Worm (Caenorhabditis elegans) whole organism, young adult: ENCODE data around the gene ZK945.4.

Experiments
- C06A6.2 ChIP-seq: fragments of 200-800 bp; sonication (Bioruptor generic); conservative IDR thresholded peaks from 2 replicates; pipeline ENCODE4 v1.3.6; 2022; ENCODE audit warnings: missing genetic modification characterization, missing compliant biosample characterization
- F52B5.7 ChIP-seq: sonication (generic microtip); optimal IDR thresholded peaks from 2 replicates; lab custom pipeline; 2016; ENCODE audit warnings: mild to moderate bottlenecking, missing genetic modification characterization, missing compliant biosample characterization
- F57A8.1 ChIP-seq: fragments of 200-800 bp; sonication (Bioruptor generic); optimal IDR thresholded peaks from 2 replicates; lab custom pipeline; 2018; ENCODE audit warnings: mild to moderate bottlenecking, missing genetic modification characterization, moderate library complexity, missing compliant biosample characterization
- T26A5.8 ChIP-seq: sonication (generic microtip); optimal IDR thresholded peaks from 2 replicates; lab custom pipeline; 2016; ENCODE audit warnings: missing genetic modification characterization, missing compliant biosample characterization
- Y53G8AR.9 ChIP-seq: fragments of 200-800 bp; sonication (Bioruptor generic); conservative IDR thresholded peaks from 2 replicates; pipeline ENCODE4 v1.3.6; 2022; ENCODE audit warnings: missing genetic modification reagents, missing genetic modification characterization, missing compliant biosample characterization
- Y79H2A.3 ChIP-seq: fragments of 200-800 bp; sonication (Bioruptor generic); conservative IDR thresholded peaks from 2 replicates; pipeline ENCODE4 v1.3.6; 2022; ENCODE audit warnings: missing genetic modification reagents, missing genetic modification characterization, missing compliant biosample characterization
- Y95B8A.8 ChIP-seq: fragments of 200-800 bp; sonication (Bioruptor generic); IDR thresholded peaks from 2 replicates; pipeline ENCODE4 v1.3.6; 2022; ENCODE audit warnings: missing genetic modification reagents, missing genetic modification characterization, missing compliant biosample characterization
- attf-3 ChIP-seq: fragments of 200-800 bp; sonication (Bioruptor generic); conservative IDR thresholded peaks from 2 replicates; pipeline ENCODE4 v1.3.6; 2022; ENCODE audit warnings: missing genetic modification reagents, missing genetic modification characterization, missing compliant biosample characterization
- attf-6 ChIP-seq: fragments of 200-800 bp; sonication (Bioruptor generic); IDR thresholded peaks from 2 replicates; pipeline ENCODE4 v1.3.6; 2022; ENCODE audit warnings: missing genetic modification reagents, missing genetic modification characterization, missing compliant biosample characterization
- cebp-1 ChIP-seq, 2 experiments: fragments of 200-800 bp in 1 of 2; sonication (Bioruptor generic) in 1 of 2; sonication (generic microtip) in 1 of 2; IDR thresholded peaks in 1 of 2; optimal IDR thresholded peaks in 1 of 2; 2 replicates each; pipeline versions ENCODE4 v1.3.6 to Lab custom; 2017 to 2022; ENCODE audit warnings: missing compliant biosample characterization in 2 of 2, missing genetic modification characterization in 2 of 2, mild to moderate bottlenecking in 1 of 2, missing genetic modification reagents in 1 of 2, moderate library complexity in 1 of 2
- ceh-79 ChIP-seq: sonication (generic microtip); optimal IDR thresholded peaks from 2 replicates; lab custom pipeline; 2017; ENCODE audit warnings: mild to moderate bottlenecking, missing genetic modification characterization, missing compliant biosample characterization
- ets-4 ChIP-seq: fragments of 200-800 bp; sonication (Bioruptor generic); optimal IDR thresholded peaks from 2 replicates; lab custom pipeline; 2018; ENCODE audit warnings: mild to moderate bottlenecking, missing genetic modification characterization, missing compliant biosample characterization
- hlh-12 ChIP-seq: sonication (generic microtip); optimal IDR thresholded peaks from 2 replicates; lab custom pipeline; 2016; ENCODE audit warnings: missing genetic modification characterization, missing compliant biosample characterization
- hmg-1.2 ChIP-seq: fragments of 200-800 bp; sonication (Bioruptor generic); IDR thresholded peaks from 2 replicates; pipeline ENCODE4 v1.3.6; 2022; ENCODE audit warnings: missing genetic modification reagents, missing genetic modification characterization, missing compliant biosample characterization
- hmg-20 ChIP-seq: fragments of 200-800 bp; sonication (Bioruptor generic); IDR thresholded peaks from 2 replicates; pipeline ENCODE4 v1.3.6; 2022; ENCODE audit warnings: missing genetic modification reagents, missing genetic modification characterization, missing compliant biosample characterization
- lin-35 ChIP-seq, 3 experiments: fragments of 150-350 bp in 2 of 3; sonication (generic microtip) in 1 of 3; optimal IDR thresholded peaks; 2 replicates each; lab custom pipeline; 2014 to 2018; ENCODE audit warnings: missing biosample characterization in 3 of 3, missing genetic modification characterization in 3 of 3, missing genetic modification reagents in 3 of 3
- lin-40 ChIP-seq: sonication (generic microtip); optimal IDR thresholded peaks from 2 replicates; lab custom pipeline; 2016; ENCODE audit warnings: missing genetic modification characterization, mild to moderate bottlenecking, missing compliant biosample characterization, missing genotype, missing genetic modification reagents
- mcd-1 ChIP-seq: fragments of 200-800 bp; sonication (Bioruptor generic); IDR thresholded peaks from 2 replicates; pipeline ENCODE4 v1.3.6; 2022; ENCODE audit warnings: missing genetic modification reagents, missing genetic modification characterization, missing compliant biosample characterization
- mel-28 ChIP-seq: sonication (generic microtip); optimal IDR thresholded peaks from 2 replicates; lab custom pipeline; 2016; ENCODE audit warnings: borderline replicate concordance, mild to moderate bottlenecking, missing genetic modification characterization, missing compliant biosample characterization
- nfyb-1 ChIP-seq: fragments of 200-800 bp; sonication (Bioruptor generic); IDR thresholded peaks from 2 replicates; pipeline ENCODE4 v1.3.6; 2022; ENCODE audit warnings: missing genetic modification reagents, missing genetic modification characterization, missing compliant biosample characterization
- nhr-80 ChIP-seq: sonication (generic microtip); optimal IDR thresholded peaks from 2 replicates; lab custom pipeline; 2016; ENCODE audit warnings: missing genetic modification characterization, missing compliant biosample characterization
- rcor-1 ChIP-seq: fragments of 200-800 bp; sonication (Bioruptor generic); IDR thresholded peaks from 2 replicates; pipeline ENCODE4 v1.3.6; 2022; ENCODE audit warnings: missing genetic modification reagents, missing genetic modification characterization, missing compliant biosample characterization
- sdz-38 ChIP-seq: sonication (generic microtip); optimal IDR thresholded peaks from 2 replicates; lab custom pipeline; 2016; ENCODE audit warnings: missing genotype, missing genetic modification characterization, missing compliant biosample characterization
- snpc-1.1 ChIP-seq: sonication (generic microtip); optimal IDR thresholded peaks from 2 replicates; lab custom pipeline; 2017; ENCODE audit warnings: missing genetic modification characterization, mild to moderate bottlenecking, missing compliant biosample characterization, antibody characterized with exemption, moderate library complexity, missing genotype, missing genetic modification reagents; ENCODE audit not compliant: insufficient read depth
- snpc-3.4 ChIP-seq: sonication (generic microtip); optimal IDR thresholded peaks from 2 replicates; lab custom pipeline; 2017; ENCODE audit warnings: missing genetic modification characterization, mild to moderate bottlenecking, missing compliant biosample characterization, antibody characterized with exemption, moderate library complexity, missing genotype, missing genetic modification reagents
- sptf-2 ChIP-seq: fragments of 200-800 bp; sonication (Bioruptor generic); optimal IDR thresholded peaks from 2 replicates; lab custom pipeline; 2018; ENCODE audit warnings: mild to moderate bottlenecking, missing genetic modification characterization, missing compliant biosample characterization
- tlf-1 ChIP-seq: fragments of 200-800 bp; sonication (Bioruptor generic); optimal IDR thresholded peaks from 2 replicates; lab custom pipeline; 2018; ENCODE audit warnings: mild to moderate bottlenecking, missing genetic modification characterization, missing compliant biosample characterization
- unc-62 ChIP-seq: fragments of 150-350 bp; optimal IDR thresholded peaks from 2 replicates; lab custom pipeline; 2014; ENCODE audit warnings: missing biosample characterization, missing genetic modification reagents, missing genetic modification characterization
- zfh-2 ChIP-seq: fragments of 200-800 bp; sonication (Bioruptor generic); conservative IDR thresholded peaks from 2 replicates; pipeline ENCODE4 v1.3.6; 2022; ENCODE audit warnings: missing genetic modification reagents, missing genetic modification characterization, missing compliant biosample characterization
- ztf-18 ChIP-seq: sonication (generic microtip); optimal IDR thresholded peaks from 2 replicates; lab custom pipeline; 2016; ENCODE audit warnings: missing genotype, mild to moderate bottlenecking, missing genetic modification characterization, missing compliant biosample characterization
- ztf-26 ChIP-seq: sonication (generic microtip); optimal IDR thresholded peaks from 2 replicates; lab custom pipeline; 2017; ENCODE audit warnings: missing genetic modification characterization, missing compliant biosample characterization
- ztf-6 ChIP-seq: fragments of 200-800 bp; sonication (Bioruptor generic); IDR thresholded peaks from 2 replicates; pipeline ENCODE4 v1.3.6; 2022; ENCODE audit warnings: missing genetic modification reagents, missing genetic modification characterization, missing compliant biosample characterization

Gene ZK945.4

ce11 chrII:10139177-10139640, 33.7 kb upstream of the ZK945.4 start, which contains the start of gene asah-2:
asah-2 (plus strand) TSS chrII:10139590.
- TF ChIP-seq nhr-80 (tag; lab: Kevin White, UChicago) (peak; percentile 68), attf-6 (GFP tag; lab: Robert Waterston, UW) (no peak)

- no peak for TF ChIP-seq ztf-6 (GFP tag; lab: Robert Waterston, UW)
- no peak for TF ChIP-seq hlh-12
- TF ChIP-seq sptf-2 (GFP tag; lab: Kevin White, UChicago) = no peak
- TF ChIP-seq sdz-38 (tag; lab: Kevin White, UChicago) = no peak
- no peak for TF ChIP-seq snpc-3.4 (tag; lab: Kevin White, UChicago)
- no peak for TF ChIP-seq cebp-1 (GFP tag; IDR thresholded peaks at IDR 0.05; lab: Robert Waterston, UW)
- TF ChIP-seq cebp-1 (tag; optimal IDR thresholded peaks at IDR 0.05; lab: Kevin White, UChicago) = no peak
- TF ChIP-seq Y79H2A.3 = no peak
- no peak for TF ChIP-seq ceh-79 (tag; lab: Kevin White, UChicago)
- no peak for TF ChIP-seq rcor-1 (GFP tag; lab: Robert Waterston, UW)
- no peak for TF ChIP-seq tlf-1
These were observed 31.9 kb upstream of the ZK945.4 start, which contains the start of gene phg-1 for ce11 chrII:10137358-10137757. phg-1 (plus strand) TSS chrII:10137658.

DNA sequence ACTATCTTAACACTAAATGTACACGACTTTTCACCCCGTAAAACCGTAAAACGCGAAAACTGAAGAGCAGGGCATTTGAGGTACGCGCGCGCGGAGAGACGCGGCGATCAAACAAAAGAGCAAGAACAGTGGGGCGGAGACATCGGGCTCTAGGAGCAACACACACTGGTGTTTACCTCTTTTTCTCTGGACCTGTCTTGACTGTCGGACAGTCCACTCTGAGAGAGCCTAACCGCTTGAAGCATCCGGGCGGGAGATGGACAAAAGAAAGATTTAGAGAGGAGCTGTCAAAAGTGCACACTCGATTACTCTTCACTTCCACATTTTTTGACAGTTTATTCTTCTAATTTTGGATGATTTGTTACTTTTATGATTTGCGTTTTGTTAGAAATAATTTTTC, 31.3 kb upstream of the ZK945.4 start:
- TF ChIP-seq unc-62 (GFP tag; lab: Kevin White, UChicago) = no peak
- no peak for TF ChIP-seq ztf-18 (tag; lab: Kevin White, UChicago)
- no peak for TF ChIP-seq C06A6.2 (GFP tag; lab: Robert Waterston, UW)

ce11 chrII:10134285-10134995, 28.9 kb upstream of the ZK945.4 start, which contains the start of gene F27E5.9:
F27E5.9 (plus strand) TSS chrII:10134945.
- TF ChIP-seq nfyb-1 (GFP tag; lab: Robert Waterston, UW) (no peak), nhr-80 (tag; lab: Kevin White, UChicago) (peak; percentile 87)
- TF ChIP-seq, all 124 proteins: peak for 1

ce11 chrII:10132818-10133217, 27.3 kb upstream of the ZK945.4 start:
- no peak for TF ChIP-seq lin-35 (GFP tag; optimal IDR thresholded peaks at IDR 0.05; lab: Kevin White, UChicago)
- no peak for TF ChIP-seq F57A8.1 (GFP tag; lab: Kevin White, UChicago)
- no peak for TF ChIP-seq hmg-20 (GFP tag; lab: Robert Waterston, UW)
- TF ChIP-seq Y95B8A.8 (GFP tag; lab: Robert Waterston, UW) = no peak
- no peak for TF ChIP-seq mcd-1
- no peak for TF ChIP-seq attf-3
- TF ChIP-seq zfh-2 (GFP tag; lab: Robert Waterston, UW) = no peak
- no peak for TF ChIP-seq mel-28 (tag; lab: Kevin White, UChicago)
- no peak for TF ChIP-seq F52B5.7 (tag; lab: Kevin White, UChicago)
- TF ChIP-seq lin-40 (tag; lab: Kevin White, UChicago) = no peak
- no peak for TF ChIP-seq hmg-1.2 (GFP tag; lab: Robert Waterston, UW)

ce11 chrII:10131760-10132159, 26.3 kb upstream of the ZK945.4 start, which contains the start of gene F27E5.5:
F27E5.5 (minus strand) TSS chrII:10131860.
- TF ChIP-seq cebp-1 (GFP tag; IDR thresholded peaks at IDR 0.05; lab: Robert Waterston, UW) = no peak
- no peak for TF ChIP-seq cebp-1 (tag; optimal IDR thresholded peaks at IDR 0.05; lab: Kevin White, UChicago)
- no peak for TF ChIP-seq snpc-1.1 (tag; lab: Kevin White, UChicago)
- TF ChIP-seq ztf-26 (tag; lab: Kevin White, UChicago) = no peak
- no peak for TF ChIP-seq T26A5.8 (tag; lab: Kevin White, UChicago)
- no peak for TF ChIP-seq hmg-20 (GFP tag; lab: Robert Waterston, UW)
- no peak for TF ChIP-seq ets-4 (GFP tag; lab: Kevin White, UChicago)
- TF ChIP-seq Y53G8AR.9 (GFP tag; lab: Robert Waterston, UW) = no peak
- TF ChIP-seq, all 124 proteins: peak for 0
